Fruit fly (Drosophila melanogaster) whole organism, adult: Measurements from ENCODE around the gene CG3473.
A peak's percentile ranks its signal among the peaks of the same experiment; 100 is the strongest.

Experiments
- CG11617 ChIP-seq: fragments of 200-800 bp; sonication (Bioruptor generic); optimal IDR thresholded peaks from 2 replicates; lab custom pipeline; 2017; ENCODE audit warnings: mild to moderate bottlenecking, missing biosample characterization, missing genetic modification reagents, missing genetic modification characterization
- CG12768 ChIP-seq: fragments of 200-800 bp; sonication (Bioruptor generic); optimal IDR thresholded peaks from 2 replicates; lab custom pipeline; 2017; ENCODE audit warnings: missing biosample characterization, missing genetic modification characterization, mild to moderate bottlenecking, moderate library complexity, missing genetic modification reagents
- CG14711 ChIP-seq: fragments of 200-800 bp; sonication (Bioruptor generic); optimal IDR thresholded peaks from 2 replicates; lab custom pipeline; 2018; ENCODE audit warnings: missing biosample characterization, mild to moderate bottlenecking, missing genetic modification characterization, moderate library complexity
- CG1620 ChIP-seq: fragments of 200-800 bp; sonication (Bioruptor generic); optimal IDR thresholded peaks from 2 replicates; lab custom pipeline; 2016; ENCODE audit warnings: missing biosample characterization, missing genetic modification characterization
- CG33017 ChIP-seq: fragments of 200-800 bp; sonication (Bioruptor generic); optimal IDR thresholded peaks from 2 replicates; lab custom pipeline; 2018; ENCODE audit warnings: missing biosample characterization, mild to moderate bottlenecking, missing genetic modification characterization, moderate library complexity
- CG5204 ChIP-seq: fragments of 200-800 bp; sonication (Bioruptor generic); optimal IDR thresholded peaks from 2 replicates; lab custom pipeline; 2016; ENCODE audit warnings: missing biosample characterization, missing genetic modification characterization
- CG7045 ChIP-seq: fragments of 200-800 bp; sonication (Bioruptor generic); optimal IDR thresholded peaks from 2 replicates; lab custom pipeline; 2017; ENCODE audit warnings: missing biosample characterization, mild to moderate bottlenecking, missing genetic modification characterization
- CG7101 ChIP-seq: fragments of 200-800 bp; sonication (Bioruptor generic); optimal IDR thresholded peaks from 2 replicates; lab custom pipeline; 2018; ENCODE audit warnings: missing biosample characterization, mild to moderate bottlenecking, missing genetic modification characterization, moderate library complexity
- Clk ChIP-seq: fragments of 200-800 bp; sonication (Bioruptor generic); optimal IDR thresholded peaks from 2 replicates; lab custom pipeline; 2017; ENCODE audit warnings: missing biosample characterization, missing genetic modification characterization
- Crg-1 ChIP-seq: fragments of 200-800 bp; sonication (Bioruptor generic); optimal IDR thresholded peaks from 2 replicates; lab custom pipeline; 2016; ENCODE audit warnings: missing biosample characterization, missing genetic modification characterization
- Hr96 ChIP-seq: fragments of 200-800 bp; sonication (Bioruptor generic); optimal IDR thresholded peaks from 2 replicates; lab custom pipeline; 2016; ENCODE audit warnings: missing biosample characterization, missing genetic modification characterization
- Mnt ChIP-seq: fragments of 200-800 bp; sonication (Bioruptor generic); optimal IDR thresholded peaks from 2 replicates; lab custom pipeline; 2016; ENCODE audit warnings: missing biosample characterization, mild to moderate bottlenecking, missing genetic modification characterization
- bab1 ChIP-seq: fragments of 200-800 bp; sonication (Bioruptor generic); optimal IDR thresholded peaks from 3 replicates; lab custom pipeline; 2019; ENCODE audit warnings: missing biosample characterization, mild to moderate bottlenecking, missing genetic modification characterization, moderate library complexity
- cic ChIP-seq: fragments of 200-800 bp; sonication (Bioruptor generic); optimal IDR thresholded peaks from 2 replicates; lab custom pipeline; 2017; ENCODE audit warnings: missing biosample characterization, mild to moderate bottlenecking, missing genetic modification characterization, moderate library complexity
- cnc ChIP-seq, 2 experiments: fragments of >200 bp; optimal IDR thresholded peaks; 2 replicates each; lab custom pipeline; 2017
- kay ChIP-seq: fragments of 200-800 bp; sonication (Bioruptor generic); peaks from one replicate; lab custom pipeline; 2016; ENCODE audit warnings: missing biosample characterization, missing genetic modification characterization, borderline replicate concordance
- ovo ChIP-seq: fragments of 200-800 bp; sonication (Bioruptor generic); optimal IDR thresholded peaks from 2 replicates; lab custom pipeline; 2016; ENCODE audit warnings: missing biosample characterization, missing genetic modification characterization
- pad ChIP-seq: fragments of 200-800 bp; sonication (Bioruptor generic); optimal IDR thresholded peaks from 3 replicates; lab custom pipeline; 2017; ENCODE audit warnings: missing biosample characterization, missing genetic modification characterization, mild to moderate bottlenecking, moderate library complexity, missing genetic modification reagents
- tj ChIP-seq: fragments of 200-800 bp; sonication (Bioruptor generic); optimal IDR thresholded peaks from 3 replicates; lab custom pipeline; 2017; ENCODE audit warnings: missing biosample characterization, mild to moderate bottlenecking, missing genetic modification characterization, moderate library complexity
- toe ChIP-seq: fragments of 200-800 bp; sonication (Bioruptor generic); optimal IDR thresholded peaks from 2 replicates; lab custom pipeline; 2016; ENCODE audit warnings: missing biosample characterization, missing genetic modification characterization

CG3473 gene

DNA sequence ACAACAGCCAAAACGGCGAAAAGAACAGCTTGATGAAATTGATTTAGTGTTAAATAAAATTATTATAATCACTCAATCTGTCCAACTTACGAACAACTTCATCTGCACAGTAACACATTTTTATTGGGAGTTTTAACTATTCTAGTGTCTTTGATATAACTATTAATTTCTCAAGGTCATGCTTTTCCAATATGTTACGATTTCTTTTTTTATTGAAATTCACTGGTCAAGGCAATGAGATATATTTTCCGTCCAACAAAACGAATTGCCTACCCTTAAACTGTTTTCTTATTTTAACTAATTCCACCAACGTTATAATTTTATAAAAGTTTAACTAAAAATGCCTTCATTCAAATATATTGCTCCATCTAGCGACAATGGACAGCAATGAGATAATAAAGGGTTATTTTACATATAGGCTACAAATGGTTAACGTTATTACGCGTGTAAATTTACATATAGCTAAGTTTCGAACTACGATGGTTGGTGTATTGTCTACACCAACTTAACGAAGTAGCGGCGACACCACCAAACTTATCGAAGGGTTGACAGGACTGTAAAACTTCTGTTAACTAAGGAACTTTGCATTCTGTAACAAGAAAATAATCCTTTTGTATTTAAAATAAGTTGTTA lies 25.2 kb upstream of the CG3473 start:
- TF ChIP-seq CG11617 (GFP tag; lab: Kevin White, UChicago) (no peak), ovo (GFP tag; lab: Kevin White, UChicago) (no peak), kay (GFP tag; lab: Kevin White, UChicago) (no peak), CG1620 (no peak), Mnt (no peak), pad (no peak), Clk (GFP tag; lab: Kevin White, UChicago) (no peak), CG14711 (no peak), CG5204 (no peak), CG7045 (GFP tag; lab: Kevin White, UChicago) (no peak), bab1 (GFP tag; lab: Kevin White, UChicago) (no peak), cnc (optimal IDR thresholded peaks at IDR 0.05; lab: Kevin White, UChicago) (no peak), Crg-1 (GFP tag; lab: Kevin White, UChicago) (no peak), cic (no peak), CG33017 (tag; lab: Kevin White, UChicago) (no peak), toe (GFP tag; lab: Kevin White, UChicago) (no peak), Hr96 (GFP tag; lab: Kevin White, UChicago) (no peak), tj (GFP tag; lab: Kevin White, UChicago) (no peak), CG7101 (tag; lab: Kevin White, UChicago) (no peak), CG12768 (GFP tag; lab: Kevin White, UChicago) (no peak)

DNA sequence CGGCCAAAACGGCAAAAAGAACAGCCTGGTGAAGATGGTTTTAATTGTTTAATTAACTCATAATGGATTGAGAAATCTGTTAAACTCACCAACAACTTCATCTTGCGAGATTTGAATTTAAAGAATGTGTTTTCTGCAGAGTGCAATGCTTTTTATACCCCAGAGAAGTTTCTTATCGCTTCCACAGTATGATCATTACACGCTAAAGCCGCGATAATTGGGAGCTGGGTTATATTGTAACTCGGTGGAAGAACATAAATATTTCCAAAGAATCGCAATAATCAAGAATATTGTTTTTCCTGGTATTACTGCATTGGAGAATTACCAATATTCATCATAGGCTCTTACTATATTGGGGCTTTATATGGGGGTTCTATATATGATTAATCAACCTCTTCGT lies 24.6 kb upstream of the CG3473 start, which contains the start of gene CG42680:
TSS of gene CG42680 (minus strand) at position 101 of the 400 bp plus-strand sequence.
- TF ChIP-seq CG12768 (GFP tag; lab: Kevin White, UChicago) (no peak), bab1 (GFP tag; lab: Kevin White, UChicago) (no peak), CG14711 (no peak), Mnt (no peak), cnc (optimal IDR thresholded peaks at IDR 0.05; lab: Kevin White, UChicago) (no peak), ovo (GFP tag; lab: Kevin White, UChicago) (no peak), CG11617 (GFP tag; lab: Kevin White, UChicago) (no peak), CG7045 (GFP tag; lab: Kevin White, UChicago) (no peak), CG1620 (no peak), CG7101 (tag; lab: Kevin White, UChicago) (no peak), CG5204 (no peak), cic (no peak), toe (GFP tag; lab: Kevin White, UChicago) (no peak), kay (GFP tag; lab: Kevin White, UChicago) (no peak), Crg-1 (GFP tag; lab: Kevin White, UChicago) (no peak), Clk (GFP tag; lab: Kevin White, UChicago) (no peak)

DNA sequence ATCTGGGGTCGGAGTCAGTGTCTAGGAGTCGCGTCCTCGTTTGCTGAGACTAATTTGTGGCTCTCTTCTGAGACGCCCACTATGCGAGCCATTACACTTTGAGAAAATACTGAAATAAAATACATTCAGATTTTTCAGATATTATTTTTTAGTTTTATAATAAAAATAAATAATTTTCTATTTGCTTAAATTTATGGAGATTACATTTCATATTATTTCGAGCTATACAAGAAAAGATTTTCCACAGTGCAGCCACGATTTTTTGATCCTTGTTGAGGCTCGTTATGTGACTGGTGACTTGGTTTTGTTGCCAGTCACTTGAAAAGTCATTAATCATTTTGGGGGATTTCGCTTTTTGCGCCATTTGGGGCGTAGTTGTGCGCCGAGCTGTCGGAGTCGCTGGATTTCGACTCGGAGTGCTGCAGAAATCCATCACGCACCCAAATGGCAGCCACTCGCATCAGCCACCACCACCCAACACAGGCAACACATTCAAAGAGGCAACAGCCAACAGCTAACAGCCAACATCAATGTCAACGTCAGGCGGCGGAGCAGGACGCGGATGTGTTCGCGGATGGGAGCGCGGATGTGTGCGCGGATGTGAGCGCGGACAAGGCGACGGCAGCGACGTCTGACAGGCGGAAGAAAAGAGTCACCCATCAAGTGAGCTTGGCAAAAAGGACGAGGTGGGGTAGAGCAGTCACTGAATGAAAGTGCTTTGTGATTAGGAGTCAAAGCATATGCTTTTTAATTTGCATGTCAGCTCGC lies 23.4 kb upstream of the CG3473 start:
- TF ChIP-seq Clk (GFP tag; lab: Kevin White, UChicago) (no peak), ovo (GFP tag; lab: Kevin White, UChicago) (no peak), Crg-1 (GFP tag; lab: Kevin White, UChicago) (no peak), cnc (optimal IDR thresholded peaks at IDR 0.05; lab: Kevin White, UChicago) (no peak), CG5204 (no peak), cic (no peak), CG14711 (no peak), bab1 (GFP tag; lab: Kevin White, UChicago) (no peak), CG7101 (tag; lab: Kevin White, UChicago) (no peak), CG11617 (GFP tag; lab: Kevin White, UChicago) (no peak)

DNA sequence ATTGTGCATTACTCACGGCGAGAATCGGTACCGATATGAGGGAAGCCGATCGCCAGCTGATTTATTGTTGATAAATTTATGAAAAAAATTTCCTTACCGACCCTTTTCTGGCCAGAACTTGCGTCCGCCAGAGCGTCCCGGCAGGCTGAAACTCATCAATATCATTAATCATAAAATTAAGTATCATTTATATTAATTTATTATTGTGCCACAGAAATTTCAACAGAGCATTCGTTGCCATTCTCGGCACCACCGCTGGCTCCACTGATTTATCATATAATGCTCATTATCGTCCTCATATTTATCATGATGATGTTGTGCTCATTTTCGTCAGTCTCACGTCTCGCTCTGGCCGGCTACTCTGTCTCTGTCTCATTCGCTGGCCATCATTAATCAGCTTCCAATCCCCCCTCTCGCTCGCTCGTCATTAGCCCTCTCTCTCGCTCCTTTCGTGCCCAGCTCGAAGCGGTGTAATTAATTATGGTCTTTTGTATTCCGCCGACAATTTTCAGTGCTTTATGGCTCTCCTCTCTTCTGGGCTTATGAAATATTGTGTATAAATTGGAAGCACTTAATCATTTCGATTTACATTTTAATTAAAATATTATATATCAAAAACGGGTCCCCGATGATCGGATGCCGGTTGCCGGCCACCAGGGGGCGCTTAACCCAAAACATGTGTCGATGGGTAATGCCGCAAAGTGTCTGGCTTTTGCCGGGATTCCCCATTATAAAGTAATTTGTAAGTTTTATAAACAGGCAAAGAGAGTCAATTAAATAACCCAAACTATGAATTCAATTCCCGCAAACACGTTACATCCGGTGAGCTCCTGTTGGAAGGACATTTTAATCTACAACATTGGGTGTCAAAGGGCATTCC lies 17.4 kb upstream of the CG3473 start:
- TF ChIP-seq kay (GFP tag; lab: Kevin White, UChicago): peak; percentile 40
- no peak for TF ChIP-seq Crg-1 (GFP tag; lab: Kevin White, UChicago)

DNA sequence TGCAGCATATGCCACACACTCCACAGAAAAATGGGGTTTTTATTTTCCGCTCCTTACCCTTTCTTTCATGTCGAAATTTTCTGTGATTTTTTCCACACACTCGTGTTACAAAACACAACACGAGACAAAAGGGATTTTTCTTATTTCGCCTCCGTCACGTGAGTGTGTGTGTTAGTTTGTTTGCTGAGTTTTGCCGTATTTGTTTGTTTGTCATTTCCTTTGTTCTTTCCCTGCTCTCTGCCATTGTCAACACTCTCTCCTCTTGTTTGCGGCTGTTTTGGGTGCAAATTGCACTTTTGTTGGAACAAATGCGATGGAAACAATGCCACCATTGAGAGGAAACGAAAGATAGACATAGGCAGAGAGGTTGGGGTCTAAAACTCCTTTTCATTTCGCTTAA lies 15.9 kb upstream of the CG3473 start:
- peak; percentile 12 for TF ChIP-seq kay (GFP tag; lab: Kevin White, UChicago)
- TF ChIP-seq Mnt: no peak
- no peak for TF ChIP-seq CG11617 (GFP tag; lab: Kevin White, UChicago)

DNA sequence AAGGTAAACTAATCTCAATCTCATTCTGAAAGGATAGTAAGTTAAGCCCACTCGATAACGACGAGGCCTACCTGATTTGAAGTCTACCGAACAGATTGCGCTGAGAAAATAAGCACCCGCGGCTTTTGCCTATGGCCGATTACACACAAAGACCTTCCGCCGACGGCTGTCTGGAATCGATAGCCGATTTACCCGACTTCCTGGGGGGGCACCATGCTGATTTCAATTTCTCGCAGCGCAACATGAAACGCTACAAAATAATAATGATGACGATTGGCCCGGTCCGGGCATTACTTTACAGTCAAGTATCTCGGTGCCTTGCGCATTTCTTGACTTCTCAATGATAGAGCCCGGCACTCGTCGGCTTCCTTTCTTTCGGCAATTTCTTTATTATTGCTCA lies 13.6 kb upstream of the CG3473 start:
- TF ChIP-seq toe (GFP tag; lab: Kevin White, UChicago): no peak
- TF ChIP-seq cnc (optimal IDR thresholded peaks at IDR 0.05; lab: Kevin White, UChicago): no peak
- no peak for TF ChIP-seq CG7101 (tag; lab: Kevin White, UChicago)
- TF ChIP-seq Crg-1 (GFP tag; lab: Kevin White, UChicago): no peak
- TF ChIP-seq Clk (GFP tag; lab: Kevin White, UChicago): no peak
